Worm (Caenorhabditis elegans): ENCODE data around the gene aldo-2.

- TF ChIP-seq fkh-10 (GFP tag; optimal IDR thresholded peaks at IDR 0.05) (no peak), unc-39 (tag; optimal IDR thresholded peaks at IDR 0.05) (no peak)
Measured at ce11 chrIII:5900709-5901108, 24.3 kb upstream of the aldo-2 start.

All from whole organism, L3 larva.